Worm (Caenorhabditis elegans): ENCODE results near the gene K06H7.1.

K06H7.1 gene

ce11 chrIII:8125234-8125633 is 26.1 kb downstream of the K06H7.1 start:
- TF ChIP-seq crh-2 (tag; optimal IDR thresholded peaks at IDR 0.05) (peak; percentile 85), R02D3.7 (tag; optimal IDR thresholded peaks at IDR 0.05) (no peak), ztf-4 (tag; optimal IDR thresholded peaks at IDR 0.05) (peak; percentile 40), alr-1 (tag; optimal IDR thresholded peaks at IDR 0.05) (no peak), nhr-129 (tag; optimal IDR thresholded peaks at IDR 0.05) (peak; percentile 63), lin-13 (GFP tag; optimal IDR thresholded peaks at IDR 0.05) (peak; percentile 36), sma-3 (GFP tag; optimal IDR thresholded peaks at IDR 0.05) (peak; percentile 38), fos-1 (tag; optimal IDR thresholded peaks at IDR 0.05) (peak; percentile 72), lsy-2 (tag; optimal IDR thresholded peaks at IDR 0.05) (peak; percentile 62 to 81), C34F6.9 (tag; optimal IDR thresholded peaks at IDR 0.05) (peak; percentile 71), nhr-25 (tag; optimal IDR thresholded peaks at IDR 0.05) (peak; percentile 26), nhr-21 (tag; optimal IDR thresholded peaks at IDR 0.05) (peak; percentile 34), nhr-12 (tag; optimal IDR thresholded peaks at IDR 0.05) (no peak), peb-1 (tag; optimal IDR thresholded peaks at IDR 0.05) (no peak), gmeb-1 (tag; optimal IDR thresholded peaks at IDR 0.05) (peak; percentile 32), ceh-82 (tag; optimal IDR thresholded peaks at IDR 0.05) (no peak), egl-27 (tag; optimal IDR thresholded peaks at IDR 0.05) (peak; percentile 53), lin-11 (tag; optimal IDR thresholded peaks at IDR 0.05) (no peak), skn-1 (tag; optimal IDR thresholded peaks at IDR 0.05) (no peak), dmd-4 (tag; optimal IDR thresholded peaks at IDR 0.05) (no peak), sma-9 (GFP tag; optimal IDR thresholded peaks at IDR 0.05) (peak; percentile 85), sma-9 (tag; optimal IDR thresholded peaks at IDR 0.05) (no peak), lin-39 (tag; optimal IDR thresholded peaks at IDR 0.05) (no peak), nhr-6 (tag; optimal IDR thresholded peaks at IDR 0.05) (peak; percentile 80), F13H6.1 (tag; optimal IDR thresholded peaks at IDR 0.05) (peak; percentile 67), nhr-11 (tag; optimal IDR thresholded peaks at IDR 0.05) (no peak), unc-55 (GFP tag; optimal IDR thresholded peaks at IDR 0.05) (peak; percentile 89)

ce11 chrIII:8126978-8127377 is 27.9 kb downstream of the K06H7.1 start:
- no peak for TF ChIP-seq C34F6.9 (tag; optimal IDR thresholded peaks at IDR 0.05)
- no peak for TF ChIP-seq Y55F3AM.14 (GFP tag; optimal IDR thresholded peaks at IDR 0.05)
- TF ChIP-seq snpc-4 (tag; optimal IDR thresholded peaks at IDR 0.05), result no peak
- no peak for TF ChIP-seq unc-39 (tag; optimal IDR thresholded peaks at IDR 0.05)
- TF ChIP-seq blmp-1 (tag; optimal IDR thresholded peaks at IDR 0.05; ENCODE audit: insufficient read depth), result no peak
- TF ChIP-seq lsy-2 (tag; optimal IDR thresholded peaks at IDR 0.05), result peak; percentile 11 to 22
- TF ChIP-seq nhr-25 (tag; optimal IDR thresholded peaks at IDR 0.05), result no peak
- TF ChIP-seq nhr-77 (tag; optimal IDR thresholded peaks at IDR 0.05), result no peak
- TF ChIP-seq F13H6.1 (tag; optimal IDR thresholded peaks at IDR 0.05), result peak; percentile 6
- peak; percentile 51 for TF ChIP-seq nhr-129 (tag; optimal IDR thresholded peaks at IDR 0.05)
- no peak for TF ChIP-seq fos-1 (tag; optimal IDR thresholded peaks at IDR 0.05)
- TF ChIP-seq unc-55 (GFP tag; optimal IDR thresholded peaks at IDR 0.05), result peak; percentile 37

ce11 chrIII:8129195-8129594 is 30.1 kb downstream of the K06H7.1 start:
- TF ChIP-seq zag-1 (tag; optimal IDR thresholded peaks at IDR 0.05), result no peak
- TF ChIP-seq nhr-25 (tag; optimal IDR thresholded peaks at IDR 0.05), result peak; percentile 7
- no peak for TF ChIP-seq unc-62 (GFP tag; optimal IDR thresholded peaks at IDR 0.05)
- no peak for TF ChIP-seq sma-3 (GFP tag; optimal IDR thresholded peaks at IDR 0.05)
- TF ChIP-seq nhr-77 (tag; optimal IDR thresholded peaks at IDR 0.05), result no peak
- TF ChIP-seq ceh-82 (tag; optimal IDR thresholded peaks at IDR 0.05), result no peak
- TF ChIP-seq blmp-1 (tag; optimal IDR thresholded peaks at IDR 0.05; ENCODE audit: insufficient read depth), result no peak
- no peak for TF ChIP-seq crh-2 (tag; optimal IDR thresholded peaks at IDR 0.05)
- TF ChIP-seq aly-2 (tag; optimal IDR thresholded peaks at IDR 0.05), result no peak

- no peak for TF ChIP-seq nhr-12 (tag; optimal IDR thresholded peaks at IDR 0.05)
- TF ChIP-seq unc-39 (tag; optimal IDR thresholded peaks at IDR 0.05), result no peak
- peak; percentile 3 for TF ChIP-seq R02D3.7 (tag; optimal IDR thresholded peaks at IDR 0.05)
- peak; percentile 82 for TF ChIP-seq gmeb-1 (tag; optimal IDR thresholded peaks at IDR 0.05)
- peak; percentile 45 for TF ChIP-seq ama-1 (optimal IDR thresholded peaks at IDR 0.05)
- TF ChIP-seq nhr-77 (tag; optimal IDR thresholded peaks at IDR 0.05), result no peak
- TF ChIP-seq mbf-1 (tag; optimal IDR thresholded peaks at IDR 0.05), result no peak
- TF ChIP-seq egl-27 (tag; optimal IDR thresholded peaks at IDR 0.05), result no peak
- TF ChIP-seq nhr-23 (tag; optimal IDR thresholded peaks at IDR 0.05), result no peak
- TF ChIP-seq snpc-4 (tag; optimal IDR thresholded peaks at IDR 0.05), result peak; percentile 49
- TF ChIP-seq mab-5 (tag; optimal IDR thresholded peaks at IDR 0.05), result peak; percentile 28
- peak; percentile 49 for TF ChIP-seq ceh-82 (tag; optimal IDR thresholded peaks at IDR 0.05)
- TF ChIP-seq nhr-6 (tag; optimal IDR thresholded peaks at IDR 0.05), result no peak
- TF ChIP-seq ztf-11 (tag; optimal IDR thresholded peaks at IDR 0.05), result no peak
- peak; percentile 98 for TF ChIP-seq unc-55 (GFP tag; optimal IDR thresholded peaks at IDR 0.05)
- TF ChIP-seq unc-62 (GFP tag; optimal IDR thresholded peaks at IDR 0.05), result no peak
- TF ChIP-seq elt-3 (tag; optimal IDR thresholded peaks at IDR 0.05), result no peak
- no peak for TF ChIP-seq zag-1 (tag; optimal IDR thresholded peaks at IDR 0.05)
- TF ChIP-seq mdl-1 (tag; optimal IDR thresholded peaks at IDR 0.05), result peak; percentile 31 to 39
- TF ChIP-seq nhr-25 (tag; optimal IDR thresholded peaks at IDR 0.05), result peak; percentile 85
- TF ChIP-seq fos-1 (tag; optimal IDR thresholded peaks at IDR 0.05), result peak; percentile 61
- no peak for TF ChIP-seq skn-1 (tag; optimal IDR thresholded peaks at IDR 0.05)
- TF ChIP-seq aly-2 (tag; optimal IDR thresholded peaks at IDR 0.05), result no peak
- TF ChIP-seq Y55F3AM.14 (GFP tag; optimal IDR thresholded peaks at IDR 0.05), result no peak
- TF ChIP-seq dmd-4 (tag; optimal IDR thresholded peaks at IDR 0.05), result no peak
- peak; percentile 88 for TF ChIP-seq sma-9 (GFP tag; optimal IDR thresholded peaks at IDR 0.05)
- no peak for TF ChIP-seq sma-9 (tag; optimal IDR thresholded peaks at IDR 0.05)
- TF ChIP-seq nhr-129 (tag; optimal IDR thresholded peaks at IDR 0.05), result peak; percentile 86
- TF ChIP-seq sem-4 (tag; optimal IDR thresholded peaks at IDR 0.05), result peak; percentile 80
These were observed 31.2 kb downstream of the K06H7.1 start, which contains the start of the genes rpl-21 and C14B9.10 for ce11 chrIII:8130177-8130902. Gene rpl-21, minus strand, starts transcription at chrIII:8130227. Gene C14B9.10, plus strand, starts transcription at chrIII:8130852.
